Fruit fly (Drosophila melanogaster): ENCODE measurements around the gene CG5909.

CG5909 gene

DNA sequence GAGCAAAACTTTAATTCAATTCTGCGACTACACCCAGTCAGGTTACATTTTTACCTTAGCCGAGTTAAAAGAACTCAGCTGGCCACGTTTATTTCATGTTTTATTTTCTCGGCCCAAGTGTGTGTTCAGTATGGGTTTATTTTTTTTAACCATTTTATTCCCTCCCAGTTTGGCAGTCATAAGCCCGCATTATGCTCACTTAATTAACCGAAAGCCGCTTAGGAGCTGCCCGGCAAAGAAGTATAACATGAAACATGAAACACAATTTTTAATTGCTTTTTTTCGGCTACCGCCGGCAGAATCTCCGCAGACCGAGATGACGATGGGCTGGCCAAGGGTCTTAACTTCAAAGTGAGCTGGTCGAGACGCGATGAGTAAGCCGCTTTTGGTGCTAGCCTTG lies 25.9 kb downstream of the CG5909 start:
- TF ChIP-seq sv (GFP tag; optimal IDR thresholded peaks at IDR 0.05) (no peak), dl (GFP tag; optimal IDR thresholded peaks at IDR 0.05; ENCODE audit: insufficient read depth in 1 of 2, partially characterized antibody in 2 of 2) (no peak), GATAd (GFP tag; optimal IDR thresholded peaks at IDR 0.05) (no peak), CrebA (GFP tag; optimal IDR thresholded peaks at IDR 0.05; ENCODE audit: borderline replicate concordance) (no peak)

DNA sequence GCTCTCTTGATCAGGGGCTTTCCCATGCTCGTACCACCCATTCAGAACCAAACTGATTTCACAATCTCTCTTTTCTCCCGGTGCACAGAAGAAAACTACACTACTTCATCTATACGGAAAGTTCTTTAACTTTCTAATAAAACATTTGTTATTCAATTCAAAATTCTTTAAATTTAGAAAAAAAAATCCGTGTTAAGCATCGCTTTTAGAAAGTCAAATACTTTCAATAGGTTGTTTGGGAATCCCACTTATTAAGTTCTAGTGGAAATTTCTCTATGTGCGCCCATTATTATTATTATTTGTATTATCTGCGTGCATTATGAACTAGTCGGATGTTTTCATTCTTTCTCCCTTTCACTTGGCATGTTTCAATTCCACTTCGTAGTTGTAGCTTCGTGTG lies 32.1 kb downstream of the CG5909 start:
- TF ChIP-seq sage (GFP tag; optimal IDR thresholded peaks at IDR 0.05): no peak
- no peak for TF ChIP-seq tai (GFP tag; optimal IDR thresholded peaks at IDR 0.05)
- no peak for TF ChIP-seq br (GFP tag; optimal IDR thresholded peaks at IDR 0.05)
- no peak for TF ChIP-seq HLH106 (tag; optimal IDR thresholded peaks at IDR 0.05)
- TF ChIP-seq ey (GFP tag; optimal IDR thresholded peaks at IDR 0.05): no peak
- TF ChIP-seq Abd-B (GFP tag; optimal IDR thresholded peaks at IDR 0.05): no peak
- TF ChIP-seq usp (GFP tag; optimal IDR thresholded peaks at IDR 0.05): no peak
- no peak for TF ChIP-seq Mio (GFP tag; optimal IDR thresholded peaks at IDR 0.05)
- no peak for TF ChIP-seq CG9705 (GFP tag; optimal IDR thresholded peaks at IDR 0.05)
- no peak for TF ChIP-seq Jra (GFP tag; optimal IDR thresholded peaks at IDR 0.05)
- TF ChIP-seq sv (GFP tag; optimal IDR thresholded peaks at IDR 0.05): no peak
- no peak for TF ChIP-seq Sp1 (GFP tag; optimal IDR thresholded peaks at IDR 0.05)
- TF ChIP-seq psq (GFP tag; optimal IDR thresholded peaks at IDR 0.05): no peak
- no peak for TF ChIP-seq dsf (GFP tag; optimal IDR thresholded peaks at IDR 0.05; ENCODE audit: borderline replicate concordance)
- no peak for TF ChIP-seq Hr83 (GFP tag; optimal IDR thresholded peaks at IDR 0.05; ENCODE audit: poor library complexity, severe bottlenecking)

DNA sequence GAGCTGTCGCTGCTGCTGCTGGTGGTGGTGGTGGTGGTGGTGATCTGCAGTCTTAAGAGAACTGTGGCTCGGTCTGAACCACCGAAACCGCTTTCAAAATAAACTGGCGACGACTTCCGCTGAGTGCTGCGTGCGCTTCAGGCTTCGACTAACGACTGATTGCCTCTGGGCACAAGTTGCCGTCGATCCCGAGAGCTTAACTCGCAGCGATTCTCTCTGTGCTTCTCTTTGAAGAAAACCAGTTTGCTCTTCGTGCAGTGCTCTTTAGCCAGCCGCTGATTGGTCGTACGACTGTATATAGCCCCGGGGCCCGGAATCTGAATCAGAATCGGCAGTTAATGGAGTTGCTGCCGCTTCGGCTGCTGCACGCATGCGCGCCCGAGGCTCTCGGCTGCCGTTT lies 33.1 kb downstream of the CG5909 start, which contains the start of gene Ser:
Gene Ser, minus strand, starts transcription at position 162 of the 400 bp plus-strand sequence.
- TF ChIP-seq usp (GFP tag; optimal IDR thresholded peaks at IDR 0.05) (no peak), Hr83 (GFP tag; optimal IDR thresholded peaks at IDR 0.05; ENCODE audit: poor library complexity, severe bottlenecking) (peak; percentile 17), pan (optimal IDR thresholded peaks at IDR 0.05) (no peak), fru (GFP tag; optimal IDR thresholded peaks at IDR 0.05) (peak; percentile 34), dl (GFP tag; optimal IDR thresholded peaks at IDR 0.05; ENCODE audit: insufficient read depth in 1 of 2, partially characterized antibody in 2 of 2) (peak; percentile 65 to 68), psq (GFP tag; optimal IDR thresholded peaks at IDR 0.05) (peak; percentile 5), tai (GFP tag; optimal IDR thresholded peaks at IDR 0.05) (no peak), h (GFP tag; optimal IDR thresholded peaks at IDR 0.05) (peak; percentile 4), br (GFP tag; optimal IDR thresholded peaks at IDR 0.05) (peak; percentile 4), OdsH (GFP tag; optimal IDR thresholded peaks at IDR 0.05) (peak; percentile 24), Hnf4 (GFP tag; optimal IDR thresholded peaks at IDR 0.05) (no peak), Dif (GFP tag; optimal IDR thresholded peaks at IDR 0.05; ENCODE audit: partially characterized antibody) (peak; percentile 66), Dfd (GFP tag; optimal IDR thresholded peaks at IDR 0.05) (peak; percentile 19)

DNA sequence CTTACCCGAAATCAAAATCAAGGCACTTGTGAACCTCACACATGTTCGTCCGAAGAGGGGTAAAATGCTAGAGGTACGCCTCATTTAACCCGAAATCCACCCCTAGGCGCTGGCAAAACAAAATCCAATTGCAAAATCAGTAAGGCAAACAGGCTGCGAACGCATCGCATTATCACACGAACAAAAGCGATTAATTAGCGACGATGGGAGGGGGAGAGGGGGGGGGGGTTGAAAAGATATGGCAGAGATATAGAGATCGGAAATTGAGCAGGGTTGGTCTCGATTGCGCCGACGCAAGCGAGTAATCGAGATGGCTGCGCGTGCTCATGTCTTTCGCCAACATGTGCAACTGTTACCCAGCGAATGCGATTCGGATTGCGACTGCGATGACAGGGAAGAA lies 35.9 kb downstream of the CG5909 start:
- TF ChIP-seq jim (GFP tag; optimal IDR thresholded peaks at IDR 0.05): no peak
- no peak for TF ChIP-seq CG32264 (GFP tag; optimal IDR thresholded peaks at IDR 0.05)
- no peak for TF ChIP-seq GATAd (GFP tag; optimal IDR thresholded peaks at IDR 0.05)
- no peak for TF ChIP-seq tai (GFP tag; optimal IDR thresholded peaks at IDR 0.05)
- no peak for TF ChIP-seq dmrt93B (GFP tag; optimal IDR thresholded peaks at IDR 0.05)
- no peak for TF ChIP-seq dsf (GFP tag; optimal IDR thresholded peaks at IDR 0.05; ENCODE audit: borderline replicate concordance)
- no peak for TF ChIP-seq Jra (GFP tag; optimal IDR thresholded peaks at IDR 0.05)
- no peak for TF ChIP-seq Hnf4 (GFP tag; optimal IDR thresholded peaks at IDR 0.05)
- no peak for TF ChIP-seq h (GFP tag; optimal IDR thresholded peaks at IDR 0.05)
- TF ChIP-seq pan (optimal IDR thresholded peaks at IDR 0.05): no peak
- TF ChIP-seq Hr83 (GFP tag; optimal IDR thresholded peaks at IDR 0.05; ENCODE audit: poor library complexity, severe bottlenecking): no peak
- TF ChIP-seq rgr (GFP tag; optimal IDR thresholded peaks at IDR 0.05): no peak
- TF ChIP-seq Abd-B (GFP tag; optimal IDR thresholded peaks at IDR 0.05): no peak
- TF ChIP-seq Rel (GFP tag; optimal IDR thresholded peaks at IDR 0.05): no peak
- TF ChIP-seq Rel (tag; optimal IDR thresholded peaks at IDR 0.05): no peak
- no peak for TF ChIP-seq brk (GFP tag; optimal IDR thresholded peaks at IDR 0.05)

DNA sequence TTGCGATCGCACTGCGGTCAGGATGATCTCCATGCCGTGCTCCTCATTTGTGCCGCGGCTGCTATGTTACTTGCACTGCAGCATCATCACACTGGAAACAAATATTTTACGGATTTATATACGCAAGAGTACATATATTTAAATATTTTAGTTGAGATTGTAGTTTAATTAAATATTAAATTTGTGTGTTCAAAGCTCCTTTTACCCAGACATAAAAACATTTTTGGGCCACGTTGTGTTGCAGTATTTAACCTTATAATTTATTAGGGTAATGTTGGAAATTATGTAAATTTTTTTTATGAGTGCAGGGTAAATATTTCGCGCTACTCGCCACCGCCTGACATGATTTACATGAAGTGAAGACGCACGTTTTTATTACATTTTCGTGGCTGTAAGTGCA lies 36.6 kb downstream of the CG5909 start:
- TF ChIP-seq N (GFP tag; optimal IDR thresholded peaks at IDR 0.05) (no peak), rgr (GFP tag; optimal IDR thresholded peaks at IDR 0.05) (peak; percentile 18), Sp1 (GFP tag; optimal IDR thresholded peaks at IDR 0.05) (peak; percentile 3)

Data from whole organism, wandering third instar larva.